Worm (Caenorhabditis elegans): ENCODE results near the gene col-156.

- TF ChIP-seq nhr-25 (tag; optimal IDR thresholded peaks at IDR 0.05) = no peak
- TF ChIP-seq nhr-23 (tag; optimal IDR thresholded peaks at IDR 0.05) = no peak
- TF ChIP-seq fos-1 (tag; optimal IDR thresholded peaks at IDR 0.05) = no peak
Measured at ce11 chrV:11449404-11449803, 753 bp downstream of the col-156 start.

All from whole organism, L2 larva.